Worm (Caenorhabditis elegans) whole organism, early embryonic: ENCODE measurements around the gene him-18.

ENCODE experiments used
- F13C5.2 ChIP-seq: sonication (generic microtip); optimal IDR thresholded peaks from 2 replicates; lab custom pipeline; 2017; ENCODE audit warnings: mild to moderate bottlenecking, missing genetic modification characterization, inconsistent platforms, missing compliant biosample characterization
- tbx-37 ChIP-seq: fragments of 200-800 bp; sonication (Bioruptor generic); conservative IDR thresholded peaks from 2 replicates; pipeline ENCODE4 v1.3.6; 2022; ENCODE audit warnings: missing genetic modification reagents, missing genetic modification characterization, missing compliant biosample characterization

DNA sequence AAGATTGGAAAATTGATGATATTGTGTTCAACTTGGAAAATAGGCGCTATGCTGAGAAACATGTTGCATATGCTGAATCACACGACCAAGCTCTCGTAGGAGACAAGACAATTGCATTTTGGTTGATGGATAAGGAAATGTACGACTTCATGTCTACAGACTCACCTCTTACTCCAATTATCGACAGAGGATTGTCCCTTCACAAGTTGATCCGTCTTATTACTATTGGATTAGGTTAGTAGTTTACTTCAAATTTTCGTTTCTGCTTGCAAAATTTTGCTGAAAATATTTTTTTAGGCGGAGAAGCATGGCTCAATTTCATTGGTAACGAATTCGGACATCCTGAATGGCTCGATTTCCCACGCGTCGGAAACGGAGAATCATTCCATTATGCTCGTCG is 18.1 kb downstream of the him-18 start:
- TF ChIP-seq tbx-37 (no peak), F13C5.2 (tag; lab: Kevin White, UChicago) (no peak)
